Worm (Caenorhabditis elegans): ENCODE measurements around the gene cnc-7.

DNA sequence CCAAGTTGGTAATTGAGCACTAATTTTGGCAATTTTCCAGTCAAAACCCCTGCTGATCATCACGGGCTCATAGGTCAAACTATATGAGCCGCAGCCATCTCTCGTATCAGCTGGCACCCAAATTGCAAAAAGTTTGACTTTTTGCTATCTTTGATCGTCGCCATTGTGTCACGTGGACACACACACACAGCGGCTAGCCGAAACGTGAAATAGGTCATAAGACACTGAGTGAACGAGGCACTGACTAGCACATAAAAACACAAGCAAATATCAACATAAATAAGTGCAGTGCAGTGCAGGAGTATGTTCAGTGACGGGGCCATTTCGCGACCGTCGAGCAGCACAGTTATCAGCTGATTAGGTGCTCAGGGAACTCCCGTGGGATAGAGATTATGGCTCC is 24.9 kb downstream of the cnc-7 start:
- no peak for TF ChIP-seq him-1 (tag; optimal IDR thresholded peaks at IDR 0.05)
- no peak for TF ChIP-seq dao-5 (tag; optimal IDR thresholded peaks at IDR 0.05)
